Fruit fly (Drosophila melanogaster): ENCODE results near the gene CG5111.

CG5111 gene

dm6 chr3R:25472635-25473552, 33.2 kb upstream of the CG5111 start, which contains the start of the genes Fur1 and Vps33B (continued):
- peak; percentile 98 for TF ChIP-seq CG10543 (GFP tag; optimal IDR thresholded peaks at IDR 0.05)
- peak; percentile 94 for TF ChIP-seq ase (GFP tag; IDR thresholded peaks at IDR 0.05)
- TF ChIP-seq salm (tag; optimal IDR thresholded peaks at IDR 0.05) = peak; percentile 93
- TF ChIP-seq zfh1 (GFP tag; IDR thresholded peaks at IDR 0.05) = peak; percentile 95
- TF ChIP-seq CG15601 (tag; optimal IDR thresholded peaks at IDR 0.05) = peak; percentile 95
- peak; percentile 90 for TF ChIP-seq Bgb (GFP tag; IDR thresholded peaks at IDR 0.05; ENCODE audit: partially characterized antibody)
- TF ChIP-seq CG32767 (GFP tag; IDR thresholded peaks at IDR 0.05) = peak; percentile 88
- peak; percentile 92 for TF ChIP-seq CG10267 (tag; optimal IDR thresholded peaks at IDR 0.05)
- no peak; the same call in 1 of the 2 replicates for TF ChIP-seq Gsc (GFP tag; IDR thresholded peaks at IDR 0.05)
- TF ChIP-seq CG6765 (GFP tag; optimal IDR thresholded peaks at IDR 0.05) = peak; percentile 90
- TF ChIP-seq sim (GFP tag; IDR thresholded peaks at IDR 0.05) = peak; percentile 90
- TF ChIP-seq CG18476 (GFP tag; optimal IDR thresholded peaks at IDR 0.05) = peak; percentile 97
- peak; percentile 97 for TF ChIP-seq CG11398 (GFP tag; optimal IDR thresholded peaks at IDR 0.05)
- peak; percentile 99 for TF ChIP-seq tx (GFP tag; optimal IDR thresholded peaks at IDR 0.05)
- TF ChIP-seq sna (GFP tag; IDR thresholded peaks at IDR 0.05; ENCODE audit: partially characterized antibody) = peak; percentile 85
- no peak for TF ChIP-seq bigmax (GFP tag; optimal IDR thresholded peaks at IDR 0.05)
- TF ChIP-seq CG4820 (GFP tag; optimal IDR thresholded peaks at IDR 0.05) = peak; percentile 97
- peak; percentile 95 for TF ChIP-seq sug (tag; optimal IDR thresholded peaks at IDR 0.05)
- TF ChIP-seq CG11247 (GFP tag; IDR thresholded peaks at IDR 0.05) = peak; percentile 95
- TF ChIP-seq Hr3 (GFP tag; optimal IDR thresholded peaks at IDR 0.05) = peak; percentile 98
- no peak for TF ChIP-seq pita (GFP tag; optimal IDR thresholded peaks at IDR 0.05)
- peak; percentile 95 for TF ChIP-seq CG3065 (GFP tag; optimal IDR thresholded peaks at IDR 0.05)
- TF ChIP-seq CHES-1-like (GFP tag; optimal IDR thresholded peaks at IDR 0.05) = peak; percentile 98
- TF ChIP-seq CG17328 (GFP tag; IDR thresholded peaks at IDR 0.05) = peak; percentile 93
- peak; percentile 99 for TF ChIP-seq zfh2 (GFP tag; optimal IDR thresholded peaks at IDR 0.05)
- peak; percentile 98 for TF ChIP-seq gcm2 (GFP tag; optimal IDR thresholded peaks at IDR 0.05)
- peak; percentile 95 for TF ChIP-seq trem (tag; optimal IDR thresholded peaks at IDR 0.05)
- peak; percentile 92 for TF ChIP-seq Elba2 (GFP tag; optimal IDR thresholded peaks at IDR 0.05)
- TF ChIP-seq Vsx1 (GFP tag; optimal IDR thresholded peaks at IDR 0.05) = peak; percentile 92
- peak; percentile 99 for TF ChIP-seq CG30403 (GFP tag; optimal IDR thresholded peaks at IDR 0.05)
- no peak for TF ChIP-seq CG1832 (GFP tag; optimal IDR thresholded peaks at IDR 0.05)
- TF ChIP-seq ttk (GFP tag; IDR thresholded peaks at IDR 0.05) = peak; percentile 91; the same call in 1 of the 2 replicates
- TF ChIP-seq HmgZ (tag; optimal IDR thresholded peaks at IDR 0.05) = peak; percentile 98
- peak; percentile 86 for TF ChIP-seq danr (GFP tag; IDR thresholded peaks at IDR 0.05)
- peak; percentile 94 for TF ChIP-seq Aef1 (GFP tag; IDR thresholded peaks at IDR 0.05)
- TF ChIP-seq GATAe (GFP tag; conservative IDR thresholded peaks at IDR 0.05) = peak; percentile 78
- peak; percentile 88 for TF ChIP-seq CG7987 (GFP tag; optimal IDR thresholded peaks at IDR 0.05)
- peak; percentile 96 for TF ChIP-seq CG12769 (tag; optimal IDR thresholded peaks at IDR 0.05)
- peak; percentile 95 for TF ChIP-seq odd (GFP tag; optimal IDR thresholded peaks at IDR 0.05)
- peak; percentile 88 for TF ChIP-seq gt (GFP tag; IDR thresholded peaks at IDR 0.05)
- peak; percentile 75 for TF ChIP-seq pzg (GFP tag; optimal IDR thresholded peaks at IDR 0.05)
- peak; percentile 89 for TF ChIP-seq sd (tag; optimal IDR thresholded peaks at IDR 0.05)
- TF ChIP-seq Dbx (GFP tag; IDR thresholded peaks at IDR 0.05) = peak; percentile 95
- TF ChIP-seq Hmx (GFP tag; optimal IDR thresholded peaks at IDR 0.05) = peak; percentile 96
- peak; percentile 93 for TF ChIP-seq Awh (GFP tag; IDR thresholded peaks at IDR 0.05)
- peak; percentile 96 for TF ChIP-seq HHEX (GFP tag; optimal IDR thresholded peaks at IDR 0.05)
- TF ChIP-seq zen2 (GFP tag; IDR thresholded peaks at IDR 0.05; ENCODE audit: partially characterized antibody) = peak; percentile 74
- peak; percentile 97 for TF ChIP-seq CG9932 (GFP tag; IDR thresholded peaks at IDR 0.05)
- TF ChIP-seq Opbp (GFP tag; IDR thresholded peaks at IDR 0.05; ENCODE audit: partially characterized antibody) = peak; percentile 78

Data from whole organism, embryonic.